Fruit fly (Drosophila melanogaster) whole organism, prepupa: ENCODE data around the gene mRpS34.

Experiments used
- CG34406 ChIP-seq: fragments of 200-800 bp; sonication (Bioruptor generic); optimal IDR thresholded peaks from 3 replicates; lab custom pipeline; 2016; ENCODE audit warnings: missing biosample characterization, missing genetic modification characterization
- CG6808 ChIP-seq: fragments of 200-800 bp; sonication (Bioruptor generic); optimal IDR thresholded peaks from 3 replicates; lab custom pipeline; 2017; ENCODE audit warnings: missing biosample characterization, missing genetic modification characterization, mild to moderate bottlenecking, moderate library complexity, missing genetic modification reagents

DNA sequence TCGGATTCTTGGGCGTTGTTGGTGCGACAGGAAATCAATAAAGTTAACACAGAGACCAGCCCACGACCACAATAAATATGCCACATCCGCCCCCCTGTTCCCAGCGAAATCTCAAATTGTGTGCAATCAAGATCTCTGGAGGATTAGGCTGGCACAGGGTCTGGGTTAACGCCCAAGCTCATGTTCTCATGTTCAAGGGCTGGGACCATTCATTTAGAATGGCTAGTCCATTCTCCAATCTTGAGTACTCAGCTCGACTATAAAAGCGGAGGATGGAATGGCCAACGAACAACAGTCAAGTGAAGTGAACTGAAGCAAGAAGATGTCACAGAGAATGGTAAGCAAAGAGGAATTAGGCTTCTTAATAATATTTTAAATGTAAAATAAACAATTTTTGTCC is 14.9 kb upstream of the mRpS34 start, which contains the start of gene CG13056:
- TF ChIP-seq CG6808 (GFP tag; lab: Kevin White, UChicago) = no peak
- no peak for TF ChIP-seq CG34406 (GFP tag; lab: Kevin White, UChicago)
